Worm (Caenorhabditis elegans) whole organism, L1 larva: ENCODE data around the gene F12F6.7.

Experiments
- C04F5.9 ChIP-seq: sonication (generic microtip); optimal IDR thresholded peaks from 2 replicates; lab custom pipeline; 2016; ENCODE audit warnings: missing genetic modification characterization, missing compliant biosample characterization
- C16A3.4 ChIP-seq: fragments of 150-350 bp; optimal IDR thresholded peaks from 2 replicates; lab custom pipeline; 2014; ENCODE audit warnings: missing biosample characterization, missing genetic modification characterization
- F16B12.6 ChIP-seq: fragments of 150-350 bp; optimal IDR thresholded peaks from 2 replicates; lab custom pipeline; 2014; ENCODE audit warnings: missing biosample characterization, missing genetic modification characterization
- Y116A8C.19 ChIP-seq: sonication (generic microtip); optimal IDR thresholded peaks from 2 replicates; lab custom pipeline; 2016; ENCODE audit warnings: missing compliant biosample characterization, missing genetic modification characterization, borderline replicate concordance
- aha-1 ChIP-seq: fragments of 150-350 bp; optimal IDR thresholded peaks from 2 replicates; lab custom pipeline; 2014; ENCODE audit warnings: missing biosample characterization, missing genetic modification characterization
- blmp-1 ChIP-seq: fragments of 150-350 bp; optimal IDR thresholded peaks from 2 replicates; lab custom pipeline; 2014; ENCODE audit warnings: missing biosample characterization, missing genetic modification characterization
- ceh-63 ChIP-seq: fragments of 200-800 bp; sonication (Bioruptor generic); optimal IDR thresholded peaks from 2 replicates; lab custom pipeline; 2018; ENCODE audit warnings: mild to moderate bottlenecking, missing genetic modification characterization, missing compliant biosample characterization
- ceh-8 ChIP-seq: fragments of 200-800 bp; sonication (Bioruptor generic); optimal IDR thresholded peaks from 2 replicates; lab custom pipeline; 2018; ENCODE audit warnings: mild to moderate bottlenecking, missing genetic modification characterization, moderate library complexity, missing compliant biosample characterization
- ceh-82 ChIP-seq, 3 experiments: fragments of 150-350 bp in 1 of 3; sonication (generic microtip) in 2 of 3; optimal IDR thresholded peaks; 2 replicates each; lab custom pipeline; 2014 to 2017; ENCODE audit warnings: missing biosample characterization in 3 of 3, missing genetic modification characterization in 3 of 3
- ceh-88 ChIP-seq: fragments of 200-800 bp; sonication (Bioruptor generic); IDR thresholded peaks from 2 replicates; pipeline ENCODE4 v1.3.6; 2022; ENCODE audit warnings: missing genetic modification characterization, missing compliant biosample characterization
- ceh-90 ChIP-seq: sonication (generic microtip); optimal IDR thresholded peaks from 2 replicates; lab custom pipeline; 2016; ENCODE audit warnings: missing genetic modification characterization, missing compliant biosample characterization
- dsc-1 ChIP-seq: sonication (generic microtip); optimal IDR thresholded peaks from 2 replicates; lab custom pipeline; 2016; ENCODE audit warnings: mild to moderate bottlenecking, missing genetic modification characterization, missing compliant biosample characterization
- efl-1 ChIP-seq, 4 experiments: fragments of 150-350 bp; optimal IDR thresholded peaks in 3 of 4; peaks in 1 of 4; 1 replicate in 1 of 4; 2 replicates in 3 of 4; lab custom pipeline; 2014; ENCODE audit warnings: missing biosample characterization in 2 of 4, missing genetic modification characterization in 2 of 4, missing genetic modification reagents in 2 of 4
- egl-27 ChIP-seq, 2 experiments: fragments of 150-350 bp in 1 of 2; sonication (generic microtip); optimal IDR thresholded peaks; 3 replicates each; lab custom pipeline; 2017 to 2018; ENCODE audit warnings: missing biosample characterization in 2 of 2, missing genetic modification characterization in 2 of 2, missing genetic modification reagents in 2 of 2
- elt-2 ChIP-seq: sonication (generic microtip); optimal IDR thresholded peaks from 2 replicates; lab custom pipeline; 2016; ENCODE audit warnings: missing genetic modification characterization, mild to moderate bottlenecking, inconsistent platforms, missing compliant biosample characterization, missing genetic modification reagents
- elt-3 ChIP-seq, 6 experiments: fragments of 150-350 bp in 1 of 6; sonication (generic microtip); optimal IDR thresholded peaks; 2 replicates each; lab custom pipeline; 2017 to 2018; ENCODE audit warnings: missing biosample characterization in 6 of 6, missing genetic modification characterization in 6 of 6, inconsistent platforms in 1 of 6
- fkh-10 ChIP-seq: sonication (generic microtip); optimal IDR thresholded peaks from 2 replicates; lab custom pipeline; 2017; ENCODE audit warnings: missing biosample characterization, missing genetic modification reagents, missing genetic modification characterization
- fkh-4 ChIP-seq: sonication (generic microtip); optimal IDR thresholded peaks from 2 replicates; lab custom pipeline; 2016; ENCODE audit warnings: missing compliant biosample characterization, missing genetic modification characterization, borderline replicate concordance
- fkh-8 ChIP-seq: sonication (generic microtip); optimal IDR thresholded peaks from 2 replicates; lab custom pipeline; 2016; ENCODE audit warnings: mild to moderate bottlenecking, missing genetic modification characterization, missing compliant biosample characterization
- fos-1 ChIP-seq: fragments of 150-350 bp; optimal IDR thresholded peaks from 2 replicates; lab custom pipeline; 2014; ENCODE audit warnings: missing biosample characterization, missing genetic modification characterization
- grh-1 ChIP-seq: fragments of 200-800 bp; sonication (Bioruptor generic); IDR thresholded peaks from 2 replicates; pipeline ENCODE4 v1.3.6; 2022; ENCODE audit warnings: missing genetic modification reagents, missing genetic modification characterization, missing compliant biosample characterization
- hlh-17 ChIP-seq: fragments of 200-800 bp; sonication (Bioruptor generic); optimal IDR thresholded peaks from 2 replicates; lab custom pipeline; 2018; ENCODE audit warnings: missing genetic modification characterization, mild to moderate bottlenecking, missing compliant biosample characterization, moderate library complexity, borderline replicate concordance
- hlh-4 ChIP-seq: sonication (generic microtip); optimal IDR thresholded peaks from 2 replicates; lab custom pipeline; 2016; ENCODE audit warnings: mild to moderate bottlenecking, missing genetic modification characterization, missing compliant biosample characterization
- isw-1 ChIP-seq: fragments of 200-800 bp; sonication (Bioruptor generic); IDR thresholded peaks from 2 replicates; pipeline ENCODE4 v1.3.6; 2022; ENCODE audit warnings: missing genetic modification characterization, missing compliant biosample characterization
- jun-1 ChIP-seq: fragments of 150-350 bp; optimal IDR thresholded peaks from 2 replicates; lab custom pipeline; 2014; ENCODE audit warnings: missing biosample characterization, missing genetic modification reagents, missing genetic modification characterization
- lin-13 ChIP-seq: fragments of 150-350 bp; optimal IDR thresholded peaks from 2 replicates; lab custom pipeline; 2014; ENCODE audit warnings: missing biosample characterization, missing genetic modification reagents, missing genetic modification characterization
- lin-35 ChIP-seq, 2 experiments: fragments of 150-350 bp; optimal IDR thresholded peaks; 2 replicates each; lab custom pipeline; 2014; ENCODE audit warnings: missing biosample characterization in 2 of 2, missing genetic modification characterization in 2 of 2, missing genetic modification reagents in 2 of 2
- lir-3 ChIP-seq: sonication (generic microtip); optimal IDR thresholded peaks from 2 replicates; lab custom pipeline; 2016; ENCODE audit warnings: mild to moderate bottlenecking, missing genetic modification characterization, moderate library complexity, missing compliant biosample characterization; ENCODE audit not compliant: poor library complexity
- lsy-2 ChIP-seq, 2 experiments: fragments of 150-350 bp; optimal IDR thresholded peaks; 2 replicates each; lab custom pipeline; 2014; ENCODE audit warnings: missing biosample characterization in 2 of 2, missing genetic modification characterization in 2 of 2
- mef-2 ChIP-seq: fragments of 150-350 bp; optimal IDR thresholded peaks from 2 replicates; lab custom pipeline; 2014; ENCODE audit warnings: missing biosample characterization, missing genetic modification characterization
- mep-1 ChIP-seq: fragments of 150-350 bp; optimal IDR thresholded peaks from 2 replicates; lab custom pipeline; 2014; ENCODE audit warnings: missing biosample characterization, missing genetic modification characterization
- nhr-11 ChIP-seq: fragments of 150-350 bp; optimal IDR thresholded peaks from 2 replicates; lab custom pipeline; 2014; ENCODE audit warnings: missing biosample characterization, missing genetic modification characterization
- nhr-71 ChIP-seq: sonication (generic microtip); optimal IDR thresholded peaks from 2 replicates; lab custom pipeline; 2016; ENCODE audit warnings: mild to moderate bottlenecking, missing genetic modification characterization, moderate library complexity, missing compliant biosample characterization
- nhr-76 ChIP-seq: sonication (generic microtip); optimal IDR thresholded peaks from 2 replicates; lab custom pipeline; 2017; ENCODE audit warnings: missing biosample characterization, missing genetic modification characterization
- nhr-84 ChIP-seq: sonication (generic microtip); optimal IDR thresholded peaks from 2 replicates; lab custom pipeline; 2017; ENCODE audit warnings: missing biosample characterization, missing genetic modification characterization
- nhr-85 ChIP-seq: sonication (generic microtip); peaks from one replicate; lab custom pipeline; 2016; ENCODE audit warnings: missing genetic modification characterization, inconsistent platforms, missing compliant biosample characterization
- nhr-90 ChIP-seq: sonication (generic microtip); optimal IDR thresholded peaks from 2 replicates; lab custom pipeline; 2016; ENCODE audit warnings: mild to moderate bottlenecking, missing genetic modification characterization, missing compliant biosample characterization; ENCODE audit not compliant: poor library complexity
- pax-3 ChIP-seq: fragments of 200-800 bp; sonication (Bioruptor generic); optimal IDR thresholded peaks from 2 replicates; lab custom pipeline; 2018; ENCODE audit warnings: mild to moderate bottlenecking, missing genetic modification characterization, moderate library complexity, missing compliant biosample characterization
- pqm-1 ChIP-seq: sonication (generic microtip); optimal IDR thresholded peaks from 3 replicates; lab custom pipeline; 2017; ENCODE audit warnings: missing biosample characterization, missing genetic modification characterization
- rnt-1 ChIP-seq: sonication (generic microtip); optimal IDR thresholded peaks from 2 replicates; lab custom pipeline; 2016; ENCODE audit warnings: mild to moderate bottlenecking, missing genetic modification characterization, moderate library complexity, missing compliant biosample characterization
- skn-1 ChIP-seq: fragments of 150-350 bp; optimal IDR thresholded peaks from 2 replicates; lab custom pipeline; 2014; ENCODE audit warnings: missing biosample characterization, missing genetic modification characterization
- snpc-4 ChIP-seq: fragments of 150-350 bp; optimal IDR thresholded peaks from 2 replicates; lab custom pipeline; 2014; ENCODE audit warnings: missing biosample characterization, missing genetic modification characterization
- snu-23 ChIP-seq: sonication (generic microtip); optimal IDR thresholded peaks from 2 replicates; lab custom pipeline; 2016; ENCODE audit warnings: missing genetic modification characterization, missing compliant biosample characterization
- sox-4 ChIP-seq: sonication (generic microtip); optimal IDR thresholded peaks from 2 replicates; lab custom pipeline; 2016; ENCODE audit warnings: missing genetic modification characterization, missing compliant biosample characterization
- sptf-1 ChIP-seq: fragments of 150-350 bp; optimal IDR thresholded peaks from 2 replicates; lab custom pipeline; 2014; ENCODE audit warnings: missing biosample characterization, missing genetic modification characterization
- tlp-1 ChIP-seq: fragments of 150-350 bp; optimal IDR thresholded peaks from 2 replicates; lab custom pipeline; 2014; ENCODE audit warnings: missing biosample characterization, missing genetic modification characterization
- unc-62 ChIP-seq: fragments of 150-350 bp; optimal IDR thresholded peaks from 2 replicates; lab custom pipeline; 2014; ENCODE audit warnings: missing biosample characterization, missing genetic modification reagents, missing genetic modification characterization
- unc-86 ChIP-seq: sonication (generic microtip); optimal IDR thresholded peaks from 2 replicates; lab custom pipeline; 2016; ENCODE audit warnings: missing genetic modification characterization, missing compliant biosample characterization
- vab-15 ChIP-seq: sonication (generic microtip); optimal IDR thresholded peaks from 2 replicates; lab custom pipeline; 2017; ENCODE audit warnings: missing genotype, mild to moderate bottlenecking, missing genetic modification characterization, missing compliant biosample characterization
- zag-1 ChIP-seq: fragments of 150-350 bp; optimal IDR thresholded peaks from 2 replicates; lab custom pipeline; 2014; ENCODE audit warnings: missing biosample characterization, missing genetic modification characterization
- zip-4 ChIP-seq: fragments of 200-800 bp; sonication (Bioruptor generic); optimal IDR thresholded peaks from 2 replicates; lab custom pipeline; 2018; ENCODE audit warnings: mild to moderate bottlenecking, missing genetic modification characterization, moderate library complexity, missing compliant biosample characterization
- ztf-4 ChIP-seq: fragments of 150-350 bp; optimal IDR thresholded peaks from 2 replicates; lab custom pipeline; 2014; ENCODE audit warnings: missing biosample characterization, missing genetic modification characterization

Gene F12F6.7

DNA sequence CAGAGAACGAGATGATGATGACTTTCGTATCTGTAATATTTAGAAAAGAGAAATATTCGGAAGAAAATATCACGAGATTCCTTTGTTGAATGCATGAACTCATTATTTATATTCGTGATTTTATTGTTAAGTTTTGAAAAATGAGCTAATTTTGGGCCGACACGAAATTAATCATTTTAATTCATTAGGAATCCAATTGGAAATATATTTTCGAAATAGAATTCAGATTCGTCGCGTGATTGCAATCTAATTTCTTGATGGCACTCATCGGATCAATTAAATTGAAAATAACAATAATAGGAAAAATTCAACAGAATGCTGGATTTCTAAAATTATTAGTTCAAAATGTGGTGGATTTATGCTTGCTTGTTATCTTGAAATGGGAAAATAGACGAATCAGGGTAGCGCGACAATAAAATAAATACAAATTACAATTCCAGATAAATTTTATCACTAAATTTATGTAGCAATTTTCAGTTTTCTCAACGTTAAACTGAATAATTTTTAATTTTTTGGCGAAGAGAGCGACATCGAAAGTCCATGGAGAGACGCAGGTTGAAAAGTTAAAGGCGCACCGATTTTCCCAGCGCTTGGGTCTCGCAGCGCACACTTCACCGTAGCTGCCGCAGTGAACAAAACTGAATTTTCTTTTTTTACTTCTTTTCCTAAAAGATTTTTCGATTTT, 40.2 kb upstream of the F12F6.7 start (continued):
- TF ChIP-seq Y116A8C.19 (tag; lab: Kevin White, UChicago): no peak
- no peak for TF ChIP-seq hlh-4 (tag; lab: Kevin White, UChicago)
- TF ChIP-seq fos-1: peak; percentile 23
- TF ChIP-seq zag-1 (tag; lab: Kevin White, UChicago): peak; percentile 25
- peak; percentile 80 for TF ChIP-seq rnt-1 (tag; lab: Kevin White, UChicago)
- TF ChIP-seq F16B12.6 (tag; lab: Kevin White, UChicago): peak; percentile 22
- no peak for TF ChIP-seq tlp-1 (tag; lab: Kevin White, UChicago)
- no peak for TF ChIP-seq aha-1 (tag; lab: Kevin White, UChicago)
- TF ChIP-seq mef-2: peak; percentile 6
- TF ChIP-seq pqm-1 (tag; lab: Kevin White, UChicago): no peak
- peak; percentile 66 for TF ChIP-seq unc-86 (tag; lab: Kevin White, UChicago)
- peak; percentile 52 for TF ChIP-seq snpc-4 (tag; lab: Kevin White, UChicago)
- no peak for TF ChIP-seq zip-4 (GFP tag; lab: Kevin White, UChicago)
- no peak for TF ChIP-seq nhr-84 (tag; lab: Kevin White, UChicago)
- peak; percentile 76 to 84 for TF ChIP-seq efl-1 (optimal IDR thresholded peaks at IDR 0.05; lab: Kevin White, UChicago)
- peak; percentile 71 to 97 for TF ChIP-seq efl-1 (GFP tag; optimal IDR thresholded peaks at IDR 0.05 in 1 of 2; lab: Kevin White, UChicago)
- TF ChIP-seq isw-1: peak; percentile 62
- TF ChIP-seq snu-23 (GFP tag; lab: Kevin White, UChicago): peak; percentile 82
- peak; percentile 63 for TF ChIP-seq mep-1 (tag; lab: Kevin White, UChicago)
- TF ChIP-seq nhr-85: peak; percentile 92
- peak; percentile 72 for TF ChIP-seq C04F5.9 (tag; lab: Kevin White, UChicago)
- no peak for TF ChIP-seq nhr-11 (tag; lab: Kevin White, UChicago)
- TF ChIP-seq pax-3 (tag; lab: Kevin White, UChicago): no peak
- peak; percentile 60 for TF ChIP-seq lin-13
- TF ChIP-seq elt-3 (tag; optimal IDR thresholded peaks at IDR 0.05; lab: Kevin White, UChicago): peak in 1 of 6 experiments; percentile 52
- TF ChIP-seq fkh-10 (GFP tag; lab: Kevin White, UChicago): no peak
- TF ChIP-seq ceh-90 (tag; lab: Kevin White, UChicago): no peak
- peak; percentile 77 for TF ChIP-seq skn-1 (tag; lab: Kevin White, UChicago)
- TF ChIP-seq ceh-63 (GFP tag; lab: Kevin White, UChicago): no peak
- TF ChIP-seq nhr-71 (tag; lab: Kevin White, UChicago): peak; percentile 82
- peak; percentile 24 to 86 (median 63) for TF ChIP-seq ceh-82 (tag; optimal IDR thresholded peaks at IDR 0.05; lab: Kevin White, UChicago)
- peak; percentile 54 for TF ChIP-seq nhr-90
- TF ChIP-seq fkh-8 (tag; lab: Kevin White, UChicago): peak; percentile 72
- peak; percentile 79 to 97 for TF ChIP-seq lsy-2 (tag; optimal IDR thresholded peaks at IDR 0.05; lab: Kevin White, UChicago)
- no peak for TF ChIP-seq ztf-4 (tag; lab: Kevin White, UChicago)
- TF ChIP-seq hlh-17 (GFP tag; lab: Kevin White, UChicago): no peak
- peak; percentile 48 for TF ChIP-seq grh-1 (GFP tag; lab: Robert Waterston, UW)
- TF ChIP-seq egl-27 (tag; optimal IDR thresholded peaks at IDR 0.05; lab: Kevin White, UChicago): no peak
- TF ChIP-seq lin-35 (GFP tag; optimal IDR thresholded peaks at IDR 0.05; lab: Kevin White, UChicago): peak; percentile 78 to 84
- TF ChIP-seq lir-3: no peak
- TF ChIP-seq unc-62: no peak
- TF ChIP-seq blmp-1 (tag; lab: Kevin White, UChicago): peak; percentile 68
- peak; percentile 50 for TF ChIP-seq jun-1
- TF ChIP-seq elt-2: no peak
- no peak for TF ChIP-seq sox-4 (tag; lab: Kevin White, UChicago)
- no peak for TF ChIP-seq ceh-88 (GFP tag; lab: Robert Waterston, UW)
- TF ChIP-seq fkh-4 (tag; lab: Kevin White, UChicago): no peak
- no peak for TF ChIP-seq nhr-76
- TF ChIP-seq vab-15: no peak
- TF ChIP-seq sptf-1 (tag; lab: Kevin White, UChicago): no peak
- TF ChIP-seq ceh-8: no peak
- peak; percentile 81 for TF ChIP-seq C16A3.4 (tag; lab: Kevin White, UChicago)
- TF ChIP-seq dsc-1 (tag; lab: Kevin White, UChicago): peak; percentile 46
